Worm (Caenorhabditis elegans): Measurements from ENCODE around the gene eef-1A.1.

DNA sequence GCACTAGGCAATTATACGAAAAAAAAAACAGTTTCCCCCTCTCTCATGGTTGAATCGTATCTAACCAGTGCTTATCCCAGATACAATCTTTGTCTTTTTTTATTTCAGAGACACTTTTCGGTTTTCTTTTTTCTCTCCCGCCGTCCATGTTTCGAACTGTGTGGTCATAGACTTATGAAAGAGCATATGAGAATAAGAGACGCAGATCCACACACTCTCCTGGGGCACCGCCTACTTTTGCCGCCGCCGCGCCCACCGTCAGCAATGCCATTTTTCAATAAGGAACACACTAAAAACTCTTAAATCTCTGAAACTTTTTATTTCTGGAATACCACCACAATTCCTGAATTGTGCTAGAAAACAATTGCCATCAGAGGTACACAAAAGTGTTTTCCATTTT is 18.4 kb upstream of the eef-1A.1 start, which contains the start of gene prk-1:
- TF ChIP-seq nhr-23 (tag; optimal IDR thresholded peaks at IDR 0.05) (no peak), lin-15B (tag; optimal IDR thresholded peaks at IDR 0.05) (no peak), egl-27 (tag; optimal IDR thresholded peaks at IDR 0.05) (no peak), elt-2 (tag; optimal IDR thresholded peaks at IDR 0.05) (no peak), fkh-10 (GFP tag; optimal IDR thresholded peaks at IDR 0.05) (no peak), nhr-12 (tag; optimal IDR thresholded peaks at IDR 0.05) (no peak), nhr-67 (tag; optimal IDR thresholded peaks at IDR 0.05) (no peak), nhr-28 (tag; optimal IDR thresholded peaks at IDR 0.05) (no peak), ceh-82 (tag; optimal IDR thresholded peaks at IDR 0.05) (no peak), ztf-11 (tag; optimal IDR thresholded peaks at IDR 0.05) (no peak), unc-62 (GFP tag; optimal IDR thresholded peaks at IDR 0.05) (no peak), unc-39 (tag; optimal IDR thresholded peaks at IDR 0.05) (no peak), nhr-11 (tag; optimal IDR thresholded peaks at IDR 0.05) (no peak)

Data from whole organism, L3 larva.